Worm (Caenorhabditis elegans): ENCODE data around the gene R06F6.8.

- TF ChIP-seq lin-13 (tag; optimal IDR thresholded peaks at IDR 0.05), result no peak
- TF ChIP-seq nhr-12 (tag; optimal IDR thresholded peaks at IDR 0.05), result no peak
- no peak for TF ChIP-seq ces-1 (GFP tag; optimal IDR thresholded peaks at IDR 0.05)
- TF ChIP-seq nhr-28 (tag; optimal IDR thresholded peaks at IDR 0.05), result no peak
- no peak for TF ChIP-seq nhr-237 (tag; optimal IDR thresholded peaks at IDR 0.05)
- no peak for TF ChIP-seq snpc-4 (tag; optimal IDR thresholded peaks at IDR 0.05)
- TF ChIP-seq nhr-76 (tag; optimal IDR thresholded peaks at IDR 0.05), result no peak
- no peak for TF ChIP-seq lsy-2 (tag; optimal IDR thresholded peaks at IDR 0.05)
- TF ChIP-seq mep-1 (tag; optimal IDR thresholded peaks at IDR 0.05), result no peak
- no peak for TF ChIP-seq hlh-1 (tag; optimal IDR thresholded peaks at IDR 0.05)
- no peak for TF ChIP-seq sptf-1 (tag; optimal IDR thresholded peaks at IDR 0.05)
These were observed 27.2 kb downstream of the R06F6.8 start for ce11 chrII:10792611-10793010.

Measured in whole organism, mixed stage, embryonic.